Worm (Caenorhabditis elegans) whole organism, L1 larva: ENCODE data around the gene F47F2.1.

Experiments
- jun-1 ChIP-seq: fragments of 150-350 bp; optimal IDR thresholded peaks from 2 replicates; lab custom pipeline; 2014; ENCODE audit warnings: missing biosample characterization, missing genetic modification reagents, missing genetic modification characterization
- nhr-12 ChIP-seq: sonication (generic microtip); optimal IDR thresholded peaks from 2 replicates; lab custom pipeline; 2017; ENCODE audit warnings: missing biosample characterization, missing genetic modification characterization

DNA sequence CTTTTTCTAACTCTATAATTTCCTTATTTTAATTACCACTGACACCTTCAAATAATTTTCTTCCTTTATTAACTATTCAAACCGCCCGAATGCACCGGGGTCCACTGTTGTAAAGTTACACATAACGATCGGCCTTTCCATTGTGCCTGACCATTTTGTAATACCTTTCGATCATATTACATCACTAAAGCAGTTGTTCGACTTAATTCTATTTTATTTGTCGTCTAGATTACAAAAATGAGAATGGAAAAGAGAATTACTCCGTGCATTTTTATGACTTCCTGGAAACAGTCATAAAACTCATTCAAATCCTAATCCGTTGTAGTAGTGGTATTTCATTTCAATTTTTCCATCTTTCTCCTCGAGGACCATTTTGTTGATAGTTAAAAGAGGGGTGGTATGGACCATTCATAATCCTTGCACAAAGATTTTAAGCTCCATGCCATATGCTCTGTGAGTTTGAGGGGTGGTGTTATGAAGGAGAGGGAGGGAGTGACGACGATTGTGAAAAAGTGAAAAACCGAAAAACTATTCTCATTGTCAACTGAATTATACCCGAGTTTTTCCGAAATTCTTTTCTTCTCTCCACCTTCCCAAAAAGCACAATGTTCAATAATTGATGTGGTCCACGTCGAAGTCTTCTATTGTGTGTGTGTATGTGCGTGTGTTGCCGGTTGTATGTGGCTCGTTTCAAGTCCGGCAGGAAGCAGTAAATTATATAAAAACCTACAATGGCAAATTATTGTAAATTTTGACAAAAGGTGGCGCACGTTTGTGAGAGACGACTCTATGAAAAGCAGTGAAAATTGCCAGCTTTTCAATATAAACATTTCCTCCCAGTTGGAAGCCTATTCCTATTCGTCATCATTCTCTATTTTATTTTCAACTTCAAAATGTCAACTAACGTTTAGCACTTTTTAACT is 20.2 kb downstream of the F47F2.1 start:
- no peak for TF ChIP-seq jun-1 (tag; lab: Kevin White, UChicago)
- TF ChIP-seq nhr-12 (tag; lab: Kevin White, UChicago), result no peak
